Fruit fly (Drosophila melanogaster) whole organism, prepupa: Measurements from ENCODE around the gene CYLD.

Source experiments
- CG3919 ChIP-seq: fragments of 200-800 bp; sonication (Bioruptor generic); optimal IDR thresholded peaks from 3 replicates; lab custom pipeline; 2016; ENCODE audit warnings: missing biosample characterization, missing genetic modification characterization
- Sox102F ChIP-seq: fragments of 200-800 bp; sonication (Bioruptor generic); optimal IDR thresholded peaks from 2 replicates; lab custom pipeline; 2016; ENCODE audit warnings: missing biosample characterization, mild to moderate bottlenecking, missing genetic modification characterization
- Sox15 ChIP-seq: fragments of 200-800 bp; sonication (Bioruptor generic); optimal IDR thresholded peaks from 3 replicates; lab custom pipeline; 2016; ENCODE audit warnings: missing biosample characterization, missing genetic modification characterization

- no peak for TF ChIP-seq CG3919 (GFP tag; lab: Kevin White, UChicago)
- TF ChIP-seq Sox15 (GFP tag; lab: Kevin White, UChicago), result no peak
- no peak for TF ChIP-seq Sox102F
Observed at dm6 chr2L:10269854-10270253, 29.8 kb downstream of the CYLD start, which contains the start of gene Mulk.
